Fruit fly (Drosophila melanogaster) whole organism, embryonic: ENCODE results near the gene CG31870.

Experiments
- Blimp-1 ChIP-seq: fragments of 200-800 bp; sonication (Bioruptor generic); optimal IDR thresholded peaks from 3 replicates; lab custom pipeline; 2018; ENCODE audit warnings: missing biosample characterization, missing genetic modification characterization, mild to moderate bottlenecking, moderate library complexity, missing genetic modification reagents
- C15 ChIP-seq: fragments of 200-800 bp; sonication (Bioruptor generic); IDR thresholded peaks from 3 replicates; pipeline ENCODE4 v1.3.6; 2022; ENCODE audit warnings: missing biosample characterization, missing genetic modification characterization
- CG10543 ChIP-seq: fragments of 200-800 bp; sonication (Bioruptor generic); optimal IDR thresholded peaks from 3 replicates; lab custom pipeline; 2017; ENCODE audit warnings: missing biosample characterization, mild to moderate bottlenecking, missing genetic modification characterization, moderate library complexity
- CG11723 ChIP-seq: fragments of 200-800 bp; sonication (Bioruptor generic); optimal IDR thresholded peaks from 2 replicates; lab custom pipeline; 2017; ENCODE audit warnings: missing biosample characterization, mild to moderate bottlenecking, missing genetic modification characterization
- CG12299 ChIP-seq: fragments of 200-800 bp; sonication (Bioruptor generic); optimal IDR thresholded peaks from 2 replicates; lab custom pipeline; 2018; ENCODE audit warnings: missing biosample characterization, mild to moderate bottlenecking, missing genetic modification characterization
- CG12769 ChIP-seq: fragments of 200-800 bp; sonication (Bioruptor generic); optimal IDR thresholded peaks from 2 replicates; lab custom pipeline; 2019; ENCODE audit warnings: missing biosample characterization, mild to moderate bottlenecking, missing genetic modification characterization, moderate library complexity
- CG17385 ChIP-seq: fragments of 200-800 bp; sonication (Bioruptor generic); optimal IDR thresholded peaks from 3 replicates; lab custom pipeline; 2018; ENCODE audit warnings: missing biosample characterization, mild to moderate bottlenecking, missing genetic modification characterization
- CG17912 ChIP-seq: fragments of 200-800 bp; sonication (Bioruptor generic); optimal IDR thresholded peaks from 2 replicates; lab custom pipeline; 2018; ENCODE audit warnings: missing biosample characterization, mild to moderate bottlenecking, missing genetic modification characterization
- CG2202 ChIP-seq: fragments of 200-800 bp; sonication (Bioruptor generic); optimal IDR thresholded peaks from 2 replicates; lab custom pipeline; 2018; ENCODE audit warnings: missing biosample characterization, mild to moderate bottlenecking, missing genetic modification characterization
- CG30403 ChIP-seq: fragments of 200-800 bp; sonication (Bioruptor generic); optimal IDR thresholded peaks from 3 replicates; lab custom pipeline; 2016; ENCODE audit warnings: missing biosample characterization, missing genetic modification characterization
- CG31224 ChIP-seq: fragments of 200-800 bp; sonication (Bioruptor generic); IDR thresholded peaks from 2 replicates; pipeline ENCODE4 v1.3.6; 2022; ENCODE audit warnings: missing biosample characterization, missing genetic modification characterization
- CG5953 ChIP-seq: fragments of 200-800 bp; sonication (Bioruptor generic); IDR thresholded peaks from 2 replicates; pipeline ENCODE4 v1.3.6; 2022; ENCODE audit warnings: missing biosample characterization, missing genetic modification characterization
- CG7357 ChIP-seq: fragments of 200-800 bp; sonication (Bioruptor generic); IDR thresholded peaks from 3 replicates; pipeline ENCODE4 v1.3.6; 2022; ENCODE audit warnings: missing biosample characterization, missing genetic modification characterization
- CG8281 ChIP-seq: fragments of 200-800 bp; sonication (Bioruptor generic); optimal IDR thresholded peaks from 2 replicates; lab custom pipeline; 2018; ENCODE audit warnings: missing biosample characterization, mild to moderate bottlenecking, missing genetic modification characterization, moderate library complexity
- Mad ChIP-seq: fragments of 200-800 bp; sonication (Bioruptor generic); optimal IDR thresholded peaks from 2 replicates; lab custom pipeline; 2016; ENCODE audit warnings: missing biosample characterization, missing genetic modification characterization
- Med ChIP-seq: fragments of 200-800 bp; sonication (Bioruptor generic); peaks from one replicate; lab custom pipeline; 2016; ENCODE audit warnings: missing biosample characterization, missing genetic modification characterization, mild to moderate bottlenecking, inconsistent platforms, moderate library complexity
- Nf-YB ChIP-seq: fragments of 200-800 bp; sonication (Bioruptor generic); optimal IDR thresholded peaks from 3 replicates; lab custom pipeline; 2019; ENCODE audit warnings: missing biosample characterization, mild to moderate bottlenecking, missing genetic modification characterization, moderate library complexity
- Pdp1 ChIP-seq, 2 experiments: fragments of 200-800 bp; sonication (Bioruptor generic); optimal IDR thresholded peaks; 3 replicates each; lab custom pipeline; 2016; ENCODE audit warnings: missing biosample characterization in 2 of 2, missing genetic modification characterization in 2 of 2, mild to moderate bottlenecking in 1 of 2, moderate library complexity in 1 of 2
- abd-A ChIP-seq: fragments of 200-800 bp; sonication (Bioruptor generic); optimal IDR thresholded peaks from 3 replicates; lab custom pipeline; 2019; ENCODE audit warnings: missing biosample characterization, mild to moderate bottlenecking, missing genetic modification characterization, moderate library complexity
- ash1 ChIP-seq: fragments of 200-800 bp; sonication (Bioruptor generic); optimal IDR thresholded peaks from 2 replicates; lab custom pipeline; 2018; ENCODE audit warnings: missing biosample characterization, mild to moderate bottlenecking, missing genetic modification characterization
- chif ChIP-seq, 2 experiments: fragments of 200-800 bp; sonication (Bioruptor generic); optimal IDR thresholded peaks; 3 replicates each; lab custom pipeline; 2016; ENCODE audit warnings: missing biosample characterization in 2 of 2, missing genetic modification characterization in 2 of 2
- chinmo ChIP-seq: fragments of 200-800 bp; sonication (Bioruptor generic); IDR thresholded peaks from 4 replicates; pipeline ENCODE4 v1.3.6; 2022; ENCODE audit warnings: missing biosample characterization, missing genetic modification characterization; ENCODE audit not compliant: partially characterized antibody
- ems ChIP-seq: fragments of 200-800 bp; sonication (Bioruptor generic); optimal IDR thresholded peaks from 3 replicates; lab custom pipeline; 2016; ENCODE audit warnings: missing biosample characterization, missing genetic modification characterization
- en ChIP-seq: fragments of 200-800 bp; sonication (Bioruptor generic); optimal IDR thresholded peaks from 2 replicates; lab custom pipeline; 2016; ENCODE audit warnings: missing biosample characterization, missing genetic modification characterization
- fu2 ChIP-seq: fragments of 200-800 bp; sonication (Bioruptor generic); optimal IDR thresholded peaks from 2 replicates; lab custom pipeline; 2016; ENCODE audit warnings: missing biosample characterization, missing genetic modification characterization
- ken ChIP-seq: fragments of 200-800 bp; sonication (Bioruptor generic); IDR thresholded peaks from 3 replicates; pipeline ENCODE4 v1.3.6; 2022; ENCODE audit warnings: missing biosample characterization, missing genetic modification characterization
- mirr ChIP-seq: fragments of 200-800 bp; sonication (Bioruptor generic); optimal IDR thresholded peaks from 3 replicates; lab custom pipeline; 2018; ENCODE audit warnings: missing biosample characterization, mild to moderate bottlenecking, missing genetic modification characterization
- nau ChIP-seq: fragments of 200-800 bp; sonication (Bioruptor generic); optimal IDR thresholded peaks from 3 replicates; lab custom pipeline; 2017; ENCODE audit warnings: missing biosample characterization, mild to moderate bottlenecking, missing genetic modification characterization, missing genetic modification reagents
- oc ChIP-seq: fragments of 200-800 bp; sonication (Bioruptor generic); optimal IDR thresholded peaks from 2 replicates; lab custom pipeline; 2018; ENCODE audit warnings: missing biosample characterization, mild to moderate bottlenecking, missing genetic modification characterization, moderate library complexity
- pan ChIP-seq, 4 experiments: fragments of >200 bp in 3 of 4; fragments of 200-800 bp in 1 of 4; sonication (Bioruptor generic) in 1 of 4; optimal IDR thresholded peaks in 3 of 4; IDR thresholded peaks in 1 of 4; 2 replicates each; pipeline versions ENCODE4 v1.3.6 to Lab custom; 2017 to 2022; ENCODE audit warnings: missing biosample characterization in 2 of 4, missing genetic modification characterization in 2 of 4, mixed read lengths in 1 of 4
- peb ChIP-seq: fragments of 200-800 bp; sonication (Bioruptor generic); IDR thresholded peaks from 2 replicates; pipeline ENCODE4 v1.3.6; 2022; ENCODE audit warnings: missing biosample characterization, missing genetic modification characterization
- pzg ChIP-seq: fragments of 200-800 bp; sonication (Bioruptor generic); optimal IDR thresholded peaks from 3 replicates; lab custom pipeline; 2018; ENCODE audit warnings: missing biosample characterization, mild to moderate bottlenecking, missing genetic modification characterization, moderate library complexity
- sd ChIP-seq: fragments of 200-800 bp; sonication (Bioruptor generic); optimal IDR thresholded peaks from 3 replicates; lab custom pipeline; 2018; ENCODE audit warnings: missing biosample characterization, mild to moderate bottlenecking, missing genetic modification characterization, moderate library complexity
- sens ChIP-seq: fragments of 200-800 bp; sonication (Bioruptor generic); peaks from one replicate; lab custom pipeline; 2016; ENCODE audit warnings: missing biosample characterization, missing genetic modification characterization
- sqz ChIP-seq: fragments of 200-800 bp; sonication (Bioruptor generic); optimal IDR thresholded peaks from 3 replicates; lab custom pipeline; 2018; ENCODE audit warnings: missing biosample characterization, mild to moderate bottlenecking, missing genetic modification characterization
- tna ChIP-seq: fragments of 200-800 bp; sonication (Bioruptor generic); IDR thresholded peaks from 2 replicates; pipeline ENCODE4 v1.3.6; 2022; ENCODE audit warnings: missing biosample characterization, missing genetic modification characterization; ENCODE audit not compliant: partially characterized antibody
- unc-4 ChIP-seq: fragments of 200-800 bp; sonication (Bioruptor generic); IDR thresholded peaks from 2 replicates; pipeline ENCODE4 v1.3.6; 2022; ENCODE audit warnings: missing biosample characterization, missing genetic modification characterization; ENCODE audit not compliant: partially characterized antibody
- usp ChIP-seq: fragments of >200 bp; optimal IDR thresholded peaks from 2 replicates; lab custom pipeline; 2017; ENCODE audit warnings: missing biosample characterization, missing genetic modification characterization
- vfl ChIP-seq: fragments of 200-800 bp; sonication (Bioruptor generic); optimal IDR thresholded peaks from 2 replicates; lab custom pipeline; 2016; ENCODE audit warnings: missing biosample characterization, missing genetic modification characterization
- vvl ChIP-seq: fragments of 200-800 bp; sonication (Bioruptor generic); IDR thresholded peaks from 2 replicates; pipeline ENCODE4 v1.3.6; 2022; ENCODE audit warnings: missing biosample characterization, missing genetic modification characterization

Gene CG31870

DNA sequence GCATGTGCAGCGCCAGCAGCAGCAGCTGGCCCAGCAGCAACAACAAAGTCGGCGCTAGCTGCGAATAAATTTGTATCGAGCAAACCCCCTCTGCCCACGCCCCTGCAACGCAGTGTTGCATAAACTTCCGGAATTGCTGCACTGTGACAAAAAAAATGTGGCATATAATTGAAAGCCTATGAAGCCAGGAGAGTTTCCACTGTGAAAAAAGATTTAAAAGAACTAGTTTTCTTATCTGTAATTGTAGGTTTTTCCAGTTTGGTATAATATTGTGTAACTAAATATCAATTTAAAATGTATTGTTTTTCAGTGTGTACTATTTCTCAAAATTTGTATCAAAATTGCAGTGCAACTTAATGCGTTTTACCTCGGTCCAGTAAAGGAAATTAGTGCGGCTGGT is 41.8 kb upstream of the CG31870 start (continued):
- TF ChIP-seq Pdp1 (GFP tag; optimal IDR thresholded peaks at IDR 0.05; lab: Kevin White, UChicago) (peak in 1 of 2 experiments; percentile 45), CG2202 (tag; lab: Kevin White, UChicago) (no peak), CG17385 (no peak), pzg (GFP tag; lab: Kevin White, UChicago) (no peak), CG30403 (GFP tag; lab: Kevin White, UChicago) (peak; percentile 11), CG8281 (no peak), C15 (GFP tag; lab: Robert Waterston, UW) (no peak)

DNA sequence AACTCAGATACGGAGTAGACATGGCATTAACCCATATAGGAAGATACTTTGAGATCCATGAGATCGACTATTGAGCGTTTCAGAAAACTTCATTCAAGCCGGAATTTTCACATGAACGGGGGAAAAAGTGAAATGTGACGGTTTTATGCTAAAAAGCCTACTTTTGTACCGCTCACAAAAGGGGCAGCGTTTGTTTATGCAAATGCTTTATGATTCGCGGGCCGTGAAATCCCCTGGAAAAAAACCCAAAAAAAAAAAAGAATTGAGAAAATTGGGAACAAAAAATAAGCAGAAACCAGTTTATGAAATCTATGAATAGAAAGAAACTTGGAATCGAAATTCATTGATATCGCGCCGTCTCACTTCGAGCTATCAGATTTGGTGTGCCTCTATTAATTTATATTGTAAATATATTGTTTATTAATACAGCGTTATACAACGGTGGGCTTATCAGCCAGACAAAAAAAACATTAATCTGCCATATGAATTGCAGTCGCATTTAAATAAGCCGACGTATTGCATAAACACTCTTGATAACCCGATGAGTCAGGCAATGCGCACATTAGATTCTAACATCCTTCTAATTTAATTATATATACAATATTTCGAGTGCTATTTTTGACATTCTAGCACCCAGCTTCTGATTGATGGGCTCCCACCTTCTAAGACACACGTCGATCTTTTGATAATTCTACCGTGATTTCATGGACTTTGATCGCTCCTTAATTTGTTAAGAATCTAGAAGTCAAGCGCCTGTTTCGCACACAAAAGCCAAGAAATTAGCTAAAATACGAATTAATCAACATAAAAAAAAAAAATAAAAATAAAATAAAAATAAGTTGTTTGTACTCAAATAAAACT is 40.2 kb upstream of the CG31870 start:
- no peak for TF ChIP-seq vfl (GFP tag; lab: Kevin White, UChicago)
- peak; percentile 35; the same call in 1 of the 2 replicates for TF ChIP-seq vvl (GFP tag; lab: Robert Waterston, UW)
- peak; percentile 66 for TF ChIP-seq sqz
- TF ChIP-seq Pdp1 (GFP tag; optimal IDR thresholded peaks at IDR 0.05; lab: Kevin White, UChicago) = peak in 1 of 2 experiments; percentile 77
- TF ChIP-seq Med (GFP tag; lab: Kevin White, UChicago) = peak; percentile 30
- peak; percentile 74 for TF ChIP-seq oc (tag; lab: Kevin White, UChicago)
- peak; percentile 2 for TF ChIP-seq abd-A (tag; lab: Kevin White, UChicago)
- TF ChIP-seq Blimp-1 (GFP tag; lab: Kevin White, UChicago) = peak; percentile 69
- no peak for TF ChIP-seq CG17912 (GFP tag; lab: Kevin White, UChicago)
- no peak for TF ChIP-seq CG5953 (GFP tag; lab: Robert Waterston, UW)

- TF ChIP-seq Pdp1 (GFP tag; optimal IDR thresholded peaks at IDR 0.05; lab: Kevin White, UChicago) (peak in 1 of 2 experiments; percentile 92), CG12769 (tag; lab: Kevin White, UChicago) (peak; percentile 45), CG31224 (GFP tag; lab: Robert Waterston, UW) (no peak), chinmo (0 out of 4 replicates have a peak, but pooled peaks have one; percentile 33), pan (optimal IDR thresholded peaks at IDR 0.05; lab: Kevin White, UChicago) (no peak), pan (GFP tag; optimal IDR thresholded peaks at IDR 0.05 in 1 of 2, IDR thresholded peaks at IDR 0.05 in 1 of 2) (peak in 1 of 2 experiments; percentile 7), sd (peak; percentile 11), Med (GFP tag; lab: Kevin White, UChicago) (peak; percentile 41), CG10543 (GFP tag; lab: Kevin White, UChicago) (peak; percentile 2), mirr (peak; percentile 6), sens (GFP tag; lab: Kevin White, UChicago) (peak; percentile 45), chif (GFP tag; optimal IDR thresholded peaks at IDR 0.05; lab: Kevin White, UChicago) (peak in 1 of 2 experiments; percentile 13), Mad (GFP tag; lab: Kevin White, UChicago) (no peak), unc-4 (GFP tag; lab: Robert Waterston, UW) (no peak), peb (GFP tag; lab: Robert Waterston, UW) (no peak), tna (no peak)
Observed at dm6 chr2L:10750915-10751612, 39.0 kb upstream of the CG31870 start.

dm6 chr2L:10751879-10752620 is 38.0 kb upstream of the CG31870 start:
- TF ChIP-seq CG11723 (GFP tag; lab: Kevin White, UChicago) (peak; percentile 91), nau (GFP tag; lab: Kevin White, UChicago) (peak; percentile 90), usp (GFP tag; lab: Kevin White, UChicago) (no peak), en (GFP tag; lab: Kevin White, UChicago) (peak; percentile 87), CG8281 (peak; percentile 78), peb (GFP tag; lab: Robert Waterston, UW) (peak; percentile 77), CG12299 (peak; percentile 87), CG30403 (GFP tag; lab: Kevin White, UChicago) (peak; percentile 28), Nf-YB (GFP tag; lab: Kevin White, UChicago) (peak; percentile 69), ems (peak; percentile 34), ken (GFP tag; lab: Robert Waterston, UW) (peak; percentile 75), fu2 (GFP tag; lab: Kevin White, UChicago) (peak; percentile 60), CG7357 (peak; percentile 48; the same call in 2 of the 3 replicates), ash1 (no peak)
